Fruit fly (Drosophila melanogaster) whole organism, prepupa: Measurements from ENCODE around the gene Kaz-m1.

Source experiments
- Blimp-1 ChIP-seq: fragments of 200-800 bp; sonication (Bioruptor generic); optimal IDR thresholded peaks from 3 replicates; lab custom pipeline; 2017; ENCODE audit warnings: missing biosample characterization, missing genetic modification characterization, mild to moderate bottlenecking, moderate library complexity, missing genetic modification reagents
- CG10631 ChIP-seq: fragments of 200-800 bp; sonication (Bioruptor generic); optimal IDR thresholded peaks from 2 replicates; lab custom pipeline; 2016; ENCODE audit warnings: missing biosample characterization, missing genetic modification characterization
- CG10669 ChIP-seq: fragments of 200-800 bp; sonication (Bioruptor generic); optimal IDR thresholded peaks from 3 replicates; lab custom pipeline; 2018; ENCODE audit warnings: missing biosample characterization, mild to moderate bottlenecking, missing genetic modification characterization, moderate library complexity
- CG11902 ChIP-seq: fragments of 200-800 bp; sonication (Bioruptor generic); optimal IDR thresholded peaks from 3 replicates; lab custom pipeline; 2016; ENCODE audit warnings: missing biosample characterization, missing genetic modification characterization
- CG15336 ChIP-seq: fragments of 200-800 bp; sonication (Bioruptor generic); IDR thresholded peaks from 2 replicates; pipeline ENCODE4 v1.3.6; 2022; ENCODE audit warnings: missing biosample characterization, missing genetic modification characterization
- CG1621 ChIP-seq: fragments of 200-800 bp; sonication (Bioruptor generic); optimal IDR thresholded peaks from 3 replicates; lab custom pipeline; 2018; ENCODE audit warnings: missing biosample characterization, mild to moderate bottlenecking, missing genetic modification characterization
- CG16779 ChIP-seq: fragments of 200-800 bp; sonication (Bioruptor generic); optimal IDR thresholded peaks from 3 replicates; lab custom pipeline; 2017; ENCODE audit warnings: missing biosample characterization, mild to moderate bottlenecking, missing genetic modification characterization
- CG31627 ChIP-seq: fragments of 200-800 bp; sonication (Bioruptor generic); optimal IDR thresholded peaks from 3 replicates; lab custom pipeline; 2016; ENCODE audit warnings: missing biosample characterization, missing genetic modification characterization
- CG32006 ChIP-seq: fragments of 200-800 bp; sonication (Bioruptor generic); optimal IDR thresholded peaks from 3 replicates; lab custom pipeline; 2017; ENCODE audit warnings: missing biosample characterization, mild to moderate bottlenecking, missing genetic modification characterization
- CG4318 ChIP-seq: fragments of 200-800 bp; sonication (Bioruptor generic); optimal IDR thresholded peaks from 3 replicates; lab custom pipeline; 2017; ENCODE audit warnings: missing biosample characterization, mild to moderate bottlenecking, missing genetic modification characterization
- CG6163 ChIP-seq: fragments of 200-800 bp; sonication (Bioruptor generic); IDR thresholded peaks from 3 replicates; pipeline ENCODE4 v1.3.6; 2022; ENCODE audit warnings: missing biosample characterization, missing genetic modification characterization
- CG6276 ChIP-seq: fragments of 200-800 bp; sonication (Bioruptor generic); optimal IDR thresholded peaks from 2 replicates; lab custom pipeline; 2017; ENCODE audit warnings: missing biosample characterization, mild to moderate bottlenecking, missing genetic modification characterization
- CG6792 ChIP-seq: fragments of 200-800 bp; sonication (Bioruptor generic); optimal IDR thresholded peaks from 3 replicates; lab custom pipeline; 2016; ENCODE audit warnings: missing biosample characterization, missing genetic modification characterization
- CG6808 ChIP-seq: fragments of 200-800 bp; sonication (Bioruptor generic); optimal IDR thresholded peaks from 3 replicates; lab custom pipeline; 2017; ENCODE audit warnings: missing biosample characterization, missing genetic modification characterization, mild to moderate bottlenecking, moderate library complexity, missing genetic modification reagents
- CG6854 ChIP-seq: fragments of 200-800 bp; sonication (Bioruptor generic); optimal IDR thresholded peaks from 2 replicates; lab custom pipeline; 2017; ENCODE audit warnings: missing biosample characterization, mild to moderate bottlenecking, missing genetic modification characterization
- CG7368 ChIP-seq: fragments of 200-800 bp; sonication (Bioruptor generic); optimal IDR thresholded peaks from 3 replicates; lab custom pipeline; 2016; ENCODE audit warnings: missing biosample characterization, missing genetic modification characterization
- CG8119 ChIP-seq: fragments of 200-800 bp; sonication (Bioruptor generic); IDR thresholded peaks from 3 replicates; pipeline ENCODE4 v1.3.6; 2022; ENCODE audit warnings: missing biosample characterization, missing genetic modification characterization
- CG8319 ChIP-seq: fragments of 200-800 bp; sonication (Bioruptor generic); optimal IDR thresholded peaks from 3 replicates; lab custom pipeline; 2016; ENCODE audit warnings: missing biosample characterization, missing genetic modification characterization
- CG9139 ChIP-seq: fragments of 200-800 bp; sonication (Bioruptor generic); optimal IDR thresholded peaks from 3 replicates; lab custom pipeline; 2017; ENCODE audit warnings: missing biosample characterization, mild to moderate bottlenecking, missing genetic modification characterization
- Eip75B ChIP-seq: fragments of 200-800 bp; sonication (Bioruptor generic); optimal IDR thresholded peaks from 3 replicates; lab custom pipeline; 2016; ENCODE audit warnings: missing biosample characterization, missing genetic modification characterization
- Eip78C ChIP-seq: fragments of 200-800 bp; sonication (Bioruptor generic); peaks from one replicate; lab custom pipeline; 2016; ENCODE audit warnings: missing biosample characterization, missing genetic modification characterization
- Eip93F ChIP-seq: fragments of 200-800 bp; sonication (Bioruptor generic); optimal IDR thresholded peaks from 2 replicates; lab custom pipeline; 2016; ENCODE audit warnings: missing biosample characterization, mild to moderate bottlenecking, missing genetic modification characterization
- Ets21C ChIP-seq: fragments of 200-800 bp; sonication (Bioruptor generic); optimal IDR thresholded peaks from 3 replicates; lab custom pipeline; 2016; ENCODE audit warnings: missing biosample characterization, missing genetic modification characterization
- Ets96B ChIP-seq: fragments of 200-800 bp; optimal IDR thresholded peaks from 2 replicates; lab custom pipeline; 2019; ENCODE audit warnings: missing biosample characterization, mild to moderate bottlenecking, missing genetic modification characterization, moderate library complexity
- Gug ChIP-seq: fragments of 200-800 bp; sonication (Bioruptor generic); IDR thresholded peaks from 2 replicates; pipeline ENCODE4 v1.3.6; 2022; ENCODE audit warnings: missing biosample characterization, missing genetic modification characterization
- Hr38 ChIP-seq: sonication (Bioruptor generic); optimal IDR thresholded peaks from 2 replicates; lab custom pipeline; 2016; ENCODE audit warnings: missing biosample characterization, missing genetic modification characterization
- Hr39 ChIP-seq: fragments of 200-800 bp; sonication (Bioruptor generic); optimal IDR thresholded peaks from 2 replicates; lab custom pipeline; 2016; ENCODE audit warnings: missing biosample characterization, missing genetic modification characterization
- Smox ChIP-seq: fragments of 200-800 bp; sonication (Bioruptor generic); optimal IDR thresholded peaks from 3 replicates; lab custom pipeline; 2016; ENCODE audit warnings: missing biosample characterization, missing genetic modification characterization
- Sox102F ChIP-seq: fragments of 200-800 bp; sonication (Bioruptor generic); optimal IDR thresholded peaks from 2 replicates; lab custom pipeline; 2016; ENCODE audit warnings: missing biosample characterization, mild to moderate bottlenecking, missing genetic modification characterization
- Sox14 ChIP-seq: fragments of 200-800 bp; sonication (Bioruptor generic); optimal IDR thresholded peaks from 3 replicates; lab custom pipeline; 2016; ENCODE audit warnings: missing biosample characterization, missing genetic modification characterization
- Sox15 ChIP-seq: fragments of 200-800 bp; sonication (Bioruptor generic); optimal IDR thresholded peaks from 3 replicates; lab custom pipeline; 2016; ENCODE audit warnings: missing biosample characterization, missing genetic modification characterization
- achi ChIP-seq: fragments of 200-800 bp; sonication (Bioruptor generic); optimal IDR thresholded peaks from 3 replicates; lab custom pipeline; 2016; ENCODE audit warnings: missing biosample characterization, missing genetic modification characterization
- cyc ChIP-seq: fragments of 200-800 bp; sonication (Bioruptor generic); optimal IDR thresholded peaks from 3 replicates; lab custom pipeline; 2016; ENCODE audit warnings: missing biosample characterization, missing genetic modification characterization
- dac ChIP-seq: fragments of 200-800 bp; sonication (Bioruptor generic); optimal IDR thresholded peaks from 2 replicates; lab custom pipeline; 2017; ENCODE audit warnings: missing biosample characterization, mild to moderate bottlenecking, missing genetic modification characterization
- dsx ChIP-seq: fragments of 200-800 bp; optimal IDR thresholded peaks from 3 replicates; lab custom pipeline; 2019; ENCODE audit warnings: missing biosample characterization, mild to moderate bottlenecking, missing genetic modification characterization, moderate library complexity; ENCODE audit not compliant: poor library complexity, severe bottlenecking
- eg ChIP-seq: fragments of 200-800 bp; sonication (Bioruptor generic); IDR thresholded peaks from 3 replicates; pipeline ENCODE4 v1.3.6; 2022; ENCODE audit warnings: missing biosample characterization, missing genetic modification characterization
- esn ChIP-seq: fragments of 200-800 bp; sonication (Bioruptor generic); optimal IDR thresholded peaks from 2 replicates; lab custom pipeline; 2016; ENCODE audit warnings: missing biosample characterization, mild to moderate bottlenecking, missing genetic modification characterization, moderate library complexity
- fkh ChIP-seq: fragments of 200-800 bp; sonication (Bioruptor generic); optimal IDR thresholded peaks from 3 replicates; lab custom pipeline; 2017; ENCODE audit warnings: missing biosample characterization, mild to moderate bottlenecking, missing genetic modification characterization, moderate library complexity
- pdm3 ChIP-seq: fragments of 200-800 bp; sonication (Bioruptor generic); optimal IDR thresholded peaks from 3 replicates; lab custom pipeline; 2016; ENCODE audit warnings: missing biosample characterization, missing genetic modification characterization
- salr ChIP-seq, 2 experiments: fragments of 200-800 bp; sonication (Bioruptor generic); optimal IDR thresholded peaks; 3 replicates each; lab custom pipeline; 2016 to 2018; ENCODE audit warnings: missing biosample characterization in 2 of 2, missing genetic modification characterization in 2 of 2, mild to moderate bottlenecking in 1 of 2
- spab ChIP-seq: fragments of 200-800 bp; sonication (Bioruptor generic); optimal IDR thresholded peaks from 2 replicates; lab custom pipeline; 2017; ENCODE audit warnings: missing biosample characterization, mild to moderate bottlenecking, missing genetic modification characterization, missing genetic modification reagents
- ss ChIP-seq, 2 experiments: fragments of 200-800 bp; sonication (Bioruptor generic); optimal IDR thresholded peaks; 2 replicates in 1 of 2; 3 replicates in 1 of 2; lab custom pipeline; 2017 to 2018; ENCODE audit warnings: mild to moderate bottlenecking in 2 of 2, missing biosample characterization in 2 of 2, missing genetic modification characterization in 2 of 2, moderate library complexity in 1 of 2
- svp ChIP-seq: fragments of 200-800 bp; sonication (Bioruptor generic); peaks from one replicate; lab custom pipeline; 2016; ENCODE audit warnings: missing biosample characterization, missing genetic modification characterization
- topi ChIP-seq: fragments of 200-800 bp; sonication (Bioruptor generic); optimal IDR thresholded peaks from 3 replicates; lab custom pipeline; 2016; ENCODE audit warnings: missing biosample characterization, missing genetic modification characterization
- vri ChIP-seq: fragments of 200-800 bp; sonication (Bioruptor generic); optimal IDR thresholded peaks from 3 replicates; lab custom pipeline; 2016; ENCODE audit warnings: missing biosample characterization, mild to moderate bottlenecking, missing genetic modification characterization

Kaz-m1 gene

DNA sequence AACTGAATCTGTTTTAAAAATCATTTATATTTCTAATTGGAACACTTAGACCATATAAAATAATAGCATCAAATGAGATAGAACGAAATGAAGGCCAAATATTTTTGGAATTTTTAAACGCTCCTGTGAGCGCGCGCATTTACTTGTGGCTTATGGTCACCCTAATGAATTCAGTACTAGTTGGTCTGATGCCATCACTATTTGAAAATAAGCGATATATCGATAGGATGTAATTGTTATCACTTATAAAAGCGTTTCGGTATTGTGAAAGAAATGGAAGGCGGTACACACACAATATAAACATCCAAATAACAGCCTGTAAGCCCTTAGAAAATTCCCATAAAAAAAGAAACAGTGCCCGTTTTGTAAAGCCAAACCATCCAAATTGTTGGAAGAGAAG, 31.8 kb upstream of the Kaz-m1 start, which contains the start of gene Nf1:
Gene Nf1 (plus strand): TSS at position 280 of the 400 bp plus-strand sequence.
- TF ChIP-seq achi (GFP tag; lab: Kevin White, UChicago): no peak
- TF ChIP-seq spab (GFP tag; lab: Kevin White, UChicago): no peak
- TF ChIP-seq CG6163 (GFP tag; lab: Robert Waterston, UW): no peak
- TF ChIP-seq dsx (GFP tag; lab: Kevin White, UChicago): no peak
- no peak for TF ChIP-seq Sox102F
- no peak for TF ChIP-seq CG6792
- TF ChIP-seq salr (GFP tag; optimal IDR thresholded peaks at IDR 0.05; lab: Kevin White, UChicago): no peak
- TF ChIP-seq Eip75B (GFP tag; lab: Kevin White, UChicago): no peak
- TF ChIP-seq fkh (GFP tag; lab: Kevin White, UChicago): no peak
- TF ChIP-seq CG32006: no peak
- no peak for TF ChIP-seq esn (GFP tag; lab: Kevin White, UChicago)
- no peak for TF ChIP-seq svp (GFP tag; lab: Kevin White, UChicago)
- no peak for TF ChIP-seq CG1621 (tag; lab: Kevin White, UChicago)
- no peak for TF ChIP-seq CG15336 (GFP tag; lab: Robert Waterston, UW)
- no peak for TF ChIP-seq Smox (GFP tag; lab: Kevin White, UChicago)
- no peak for TF ChIP-seq Sox14
- no peak for TF ChIP-seq Hr38 (GFP tag; lab: Kevin White, UChicago)
- no peak for TF ChIP-seq CG16779 (tag; lab: Kevin White, UChicago)
- TF ChIP-seq Eip78C: no peak

DNA sequence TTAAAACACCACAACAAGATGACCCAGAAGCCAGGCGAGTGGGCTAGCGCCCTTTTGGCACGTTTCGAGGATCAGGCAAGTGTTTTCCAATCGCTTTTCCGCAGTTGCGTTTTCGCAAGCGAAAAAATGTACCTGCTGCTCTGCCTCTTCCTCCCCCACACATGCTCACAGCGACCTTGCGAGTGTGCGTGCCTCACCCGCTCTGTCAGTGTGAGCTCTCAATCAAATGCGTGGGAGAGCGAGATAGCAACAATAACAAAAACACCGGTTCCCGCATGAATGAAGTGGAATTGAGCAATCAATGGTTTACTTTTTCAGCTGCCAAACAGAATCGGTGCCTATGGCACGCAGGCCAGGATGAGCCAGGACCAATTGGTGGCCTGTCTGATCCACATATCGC, 31.2 kb upstream of the Kaz-m1 start:
- TF ChIP-seq CG6163 (GFP tag; lab: Robert Waterston, UW) (0 out of 3 replicates have a peak, but pooled peaks have one; percentile 20), CG4318 (GFP tag; lab: Kevin White, UChicago) (no peak), Eip75B (GFP tag; lab: Kevin White, UChicago) (no peak), dac (GFP tag; lab: Kevin White, UChicago) (no peak)

DNA sequence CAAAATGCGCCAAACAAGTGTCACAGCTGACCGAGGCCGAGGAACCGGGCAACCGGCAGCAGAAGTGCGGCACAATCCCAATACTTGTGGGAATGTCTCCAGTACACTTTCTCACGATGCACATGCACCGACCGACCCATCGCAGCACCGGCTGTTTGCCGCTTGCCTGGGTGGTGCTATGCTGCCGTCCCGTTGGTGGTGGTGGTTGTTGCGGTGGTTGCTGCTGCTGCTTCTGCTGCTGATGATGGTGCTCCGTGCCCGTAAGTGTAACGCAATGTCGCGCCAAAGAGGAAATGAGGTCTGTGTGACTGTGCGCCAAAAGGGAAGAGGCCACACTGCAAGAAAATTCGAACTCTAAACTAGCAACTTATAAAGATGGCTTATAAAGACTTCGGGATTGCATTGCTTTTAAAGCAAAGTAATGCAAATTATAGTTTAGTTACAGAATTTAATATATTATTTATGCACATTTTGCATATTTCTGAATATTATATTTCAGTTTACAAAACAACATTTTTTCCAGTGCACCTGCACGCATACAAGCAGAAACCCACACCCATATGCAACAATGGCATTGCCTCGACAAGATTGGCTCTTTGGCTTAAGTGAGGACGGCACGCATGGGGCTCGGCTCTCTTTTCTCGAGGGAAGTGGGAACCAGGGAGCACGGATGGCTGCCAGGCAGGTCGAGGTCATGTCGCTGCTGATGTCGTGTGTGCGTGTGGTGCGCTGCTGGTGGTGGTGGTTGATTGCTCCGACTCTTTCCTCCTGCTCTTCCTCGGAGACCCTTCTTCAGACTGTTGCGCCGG, 18.1 kb upstream of the Kaz-m1 start, which contains the start of gene CG43116:
Gene CG43116 (minus strand): TSS at position 800 of the 809 bp plus-strand sequence.
- no peak for TF ChIP-seq fkh (GFP tag; lab: Kevin White, UChicago)
- peak; percentile 84 for TF ChIP-seq Eip93F
- TF ChIP-seq CG9139: peak; percentile 91
- TF ChIP-seq CG31627 (GFP tag; lab: Kevin White, UChicago): peak; percentile 90
- peak; percentile 96 for TF ChIP-seq CG10669 (GFP tag; lab: Kevin White, UChicago)
- TF ChIP-seq CG15336 (GFP tag; lab: Robert Waterston, UW): peak; percentile 85
- TF ChIP-seq CG6808 (GFP tag; lab: Kevin White, UChicago): peak; percentile 95
- peak; percentile 97 for TF ChIP-seq Ets96B (tag; lab: Kevin White, UChicago)
- peak; percentile 76 for TF ChIP-seq Blimp-1
- peak; percentile 72 for TF ChIP-seq Gug
- peak; percentile 92 for TF ChIP-seq CG11902 (GFP tag; lab: Kevin White, UChicago)
- peak; percentile 90 for TF ChIP-seq CG8119 (GFP tag; lab: Robert Waterston, UW)
- TF ChIP-seq achi (GFP tag; lab: Kevin White, UChicago): peak; percentile 92
- TF ChIP-seq dac (GFP tag; lab: Kevin White, UChicago): peak; percentile 62
- TF ChIP-seq eg: no peak; the same call in 2 of the 3 replicates
- TF ChIP-seq Sox102F: peak; percentile 94
- TF ChIP-seq ss (GFP tag; optimal IDR thresholded peaks at IDR 0.05; lab: Kevin White, UChicago): peak; percentile 96
- TF ChIP-seq Eip75B (GFP tag; lab: Kevin White, UChicago): peak; percentile 97
- TF ChIP-seq CG7368: peak; percentile 86
- TF ChIP-seq CG6276: no peak
- TF ChIP-seq CG16779 (tag; lab: Kevin White, UChicago): no peak
- peak; percentile 96 for TF ChIP-seq CG10631 (GFP tag; lab: Kevin White, UChicago)
- peak; percentile 77 for TF ChIP-seq CG8319 (GFP tag; lab: Kevin White, UChicago)
- TF ChIP-seq cyc (GFP tag; lab: Kevin White, UChicago): peak; percentile 92
- peak; percentile 94 for TF ChIP-seq topi (GFP tag; lab: Kevin White, UChicago)
- TF ChIP-seq esn (GFP tag; lab: Kevin White, UChicago): peak; percentile 95
- peak; percentile 93 for TF ChIP-seq pdm3 (GFP tag; lab: Kevin White, UChicago)
- peak; percentile 87 for TF ChIP-seq Hr39 (GFP tag; lab: Kevin White, UChicago)
- peak; percentile 96 for TF ChIP-seq CG6792
- no peak for TF ChIP-seq vri (GFP tag; lab: Kevin White, UChicago)
- TF ChIP-seq CG6854 (GFP tag; lab: Kevin White, UChicago): peak; percentile 82
- TF ChIP-seq Ets21C (GFP tag; lab: Kevin White, UChicago): no peak
- peak; percentile 90 for TF ChIP-seq Sox15 (GFP tag; lab: Kevin White, UChicago)
